Fruit fly (Drosophila melanogaster) whole organism, embryonic: Measurements from ENCODE around the gene CG9903.

ENCODE experiments used
- Atf3 ChIP-seq: fragments of 200-800 bp; sonication (Bioruptor generic); optimal IDR thresholded peaks from 3 replicates; lab custom pipeline; 2016; ENCODE audit warnings: missing biosample characterization, missing genetic modification characterization
- CG10366 ChIP-seq: fragments of 200-800 bp; sonication (Bioruptor generic); IDR thresholded peaks from 2 replicates; pipeline ENCODE4 v1.3.6; 2022; ENCODE audit warnings: missing biosample characterization, missing genetic modification characterization
- CG12071 ChIP-seq: fragments of 200-800 bp; sonication (Bioruptor generic); optimal IDR thresholded peaks from 3 replicates; lab custom pipeline; 2018; ENCODE audit warnings: missing biosample characterization, mild to moderate bottlenecking, missing genetic modification characterization
- CG13123 ChIP-seq: fragments of 200-800 bp; sonication (Bioruptor generic); optimal IDR thresholded peaks from 2 replicates; lab custom pipeline; 2016; ENCODE audit warnings: missing biosample characterization, missing genetic modification characterization
- CG13624 ChIP-seq: fragments of 200-800 bp; sonication (Bioruptor generic); optimal IDR thresholded peaks from 2 replicates; lab custom pipeline; 2016; ENCODE audit warnings: missing biosample characterization, missing genetic modification characterization
- CG1602 ChIP-seq: fragments of 200-800 bp; sonication (Bioruptor generic); optimal IDR thresholded peaks from 3 replicates; lab custom pipeline; 2016; ENCODE audit warnings: missing biosample characterization, missing genetic modification characterization
- CG17385 ChIP-seq: fragments of 200-800 bp; sonication (Bioruptor generic); optimal IDR thresholded peaks from 3 replicates; lab custom pipeline; 2018; ENCODE audit warnings: missing biosample characterization, mild to moderate bottlenecking, missing genetic modification characterization
- CG18262 ChIP-seq: fragments of 200-800 bp; optimal IDR thresholded peaks from 3 replicates; lab custom pipeline; 2019; ENCODE audit warnings: missing biosample characterization, mild to moderate bottlenecking, missing genetic modification characterization, moderate library complexity
- CG18619 ChIP-seq: fragments of 200-800 bp; sonication (Bioruptor generic); optimal IDR thresholded peaks from 3 replicates; lab custom pipeline; 2017; ENCODE audit warnings: missing biosample characterization, mild to moderate bottlenecking, missing genetic modification characterization
- CG31388 ChIP-seq: fragments of 200-800 bp; sonication (Bioruptor generic); optimal IDR thresholded peaks from 2 replicates; lab custom pipeline; 2016; ENCODE audit warnings: missing biosample characterization, missing genetic modification characterization
- CG3163 ChIP-seq: fragments of 200-800 bp; sonication (Bioruptor generic); optimal IDR thresholded peaks from 3 replicates; lab custom pipeline; 2016; ENCODE audit warnings: missing biosample characterization, missing genetic modification characterization
- CG3281 ChIP-seq: fragments of 200-800 bp; sonication (Bioruptor generic); optimal IDR thresholded peaks from 3 replicates; lab custom pipeline; 2017; ENCODE audit warnings: missing biosample characterization, mild to moderate bottlenecking, missing genetic modification characterization
- CG4820 ChIP-seq: fragments of 200-800 bp; sonication (Bioruptor generic); optimal IDR thresholded peaks from 3 replicates; lab custom pipeline; 2016; ENCODE audit warnings: missing biosample characterization, missing genetic modification characterization
- CG6854 ChIP-seq: fragments of 200-800 bp; sonication (Bioruptor generic); optimal IDR thresholded peaks from 3 replicates; lab custom pipeline; 2017; ENCODE audit warnings: missing biosample characterization, mild to moderate bottlenecking, missing genetic modification characterization
- CG7271 ChIP-seq: fragments of 200-800 bp; sonication (Bioruptor generic); optimal IDR thresholded peaks from 2 replicates; lab custom pipeline; 2018; ENCODE audit warnings: missing biosample characterization, mild to moderate bottlenecking, missing genetic modification characterization, moderate library complexity
- CG7372 ChIP-seq: fragments of 200-800 bp; sonication (Bioruptor generic); IDR thresholded peaks from 2 replicates; pipeline ENCODE4 v1.3.6; 2022; ENCODE audit warnings: missing biosample characterization, missing genetic modification characterization
- CG7928 ChIP-seq: fragments of 200-800 bp; sonication (Bioruptor generic); optimal IDR thresholded peaks from 2 replicates; lab custom pipeline; 2017; ENCODE audit warnings: missing biosample characterization, mild to moderate bottlenecking, missing genetic modification characterization
- CG8924 ChIP-seq: fragments of 200-800 bp; optimal IDR thresholded peaks from 3 replicates; lab custom pipeline; 2019; ENCODE audit warnings: missing biosample characterization, mild to moderate bottlenecking, missing genetic modification characterization, moderate library complexity
- D19B ChIP-seq: fragments of 200-800 bp; sonication (Bioruptor generic); optimal IDR thresholded peaks from 2 replicates; lab custom pipeline; 2017; ENCODE audit warnings: missing biosample characterization, mild to moderate bottlenecking, missing genetic modification characterization
- Dad ChIP-seq: fragments of 200-800 bp; sonication (Bioruptor generic); optimal IDR thresholded peaks from 3 replicates; lab custom pipeline; 2016; ENCODE audit warnings: missing biosample characterization, missing genetic modification characterization
- Dbx ChIP-seq: fragments of 200-800 bp; sonication (Bioruptor generic); IDR thresholded peaks from 3 replicates; pipeline ENCODE4 v1.3.6; 2022; ENCODE audit warnings: missing biosample characterization, missing genetic modification characterization
- Dll ChIP-seq: fragments of 200-800 bp; sonication (Bioruptor generic); IDR thresholded peaks from 4 replicates; pipeline ENCODE4 v1.3.6; 2022; ENCODE audit warnings: missing biosample characterization, missing genetic modification characterization; ENCODE audit not compliant: partially characterized antibody
- Eip74EF ChIP-seq, 2 experiments: fragments of 200-800 bp in 1 of 2; fragments of >200 bp in 1 of 2; sonication (Bioruptor generic) in 1 of 2; optimal IDR thresholded peaks; 2 replicates each; lab custom pipeline; 2017 to 2019; ENCODE audit warnings: missing biosample characterization in 2 of 2, missing genetic modification characterization in 2 of 2, mild to moderate bottlenecking in 1 of 2, moderate library complexity in 1 of 2
- HLH4C ChIP-seq: fragments of 200-800 bp; sonication (Bioruptor generic); IDR thresholded peaks from 3 replicates; pipeline ENCODE4 v1.3.6; 2022; ENCODE audit warnings: missing biosample characterization, missing genetic modification characterization; ENCODE audit not compliant: partially characterized antibody
- HLHmδ ChIP-seq: fragments of 200-800 bp; sonication (Bioruptor generic); optimal IDR thresholded peaks from 2 replicates; lab custom pipeline; 2018; ENCODE audit warnings: missing biosample characterization, mild to moderate bottlenecking, missing genetic modification characterization, moderate library complexity
- Hand ChIP-seq: fragments of 200-800 bp; sonication (Bioruptor generic); optimal IDR thresholded peaks from 2 replicates; lab custom pipeline; 2017; ENCODE audit warnings: mild to moderate bottlenecking, missing biosample characterization, missing genetic modification reagents, missing genetic modification characterization
- Mad ChIP-seq: fragments of 200-800 bp; sonication (Bioruptor generic); optimal IDR thresholded peaks from 2 replicates; lab custom pipeline; 2016; ENCODE audit warnings: missing biosample characterization, missing genetic modification characterization
- Mrtf ChIP-seq: fragments of 200-800 bp; sonication (Bioruptor generic); IDR thresholded peaks from 3 replicates; pipeline ENCODE4 v1.3.6; 2022; ENCODE audit warnings: missing biosample characterization, missing genetic modification characterization
- Myb ChIP-seq: fragments of 200-800 bp; sonication (Bioruptor generic); optimal IDR thresholded peaks from 2 replicates; lab custom pipeline; 2016; ENCODE audit warnings: missing biosample characterization, missing genetic modification characterization
- NFAT ChIP-seq: fragments of 200-800 bp; sonication (Bioruptor generic); IDR thresholded peaks from 2 replicates; pipeline ENCODE4 v1.3.6; 2022; ENCODE audit warnings: missing biosample characterization, missing genetic modification characterization
- Neu2 ChIP-seq: fragments of 200-800 bp; sonication (Bioruptor generic); optimal IDR thresholded peaks from 3 replicates; lab custom pipeline; 2016; ENCODE audit warnings: missing biosample characterization, missing genetic modification characterization, borderline replicate concordance
- Sox102F ChIP-seq: fragments of 200-800 bp; sonication (Bioruptor generic); optimal IDR thresholded peaks from 2 replicates; lab custom pipeline; 2018; ENCODE audit warnings: missing biosample characterization, mild to moderate bottlenecking, missing genetic modification characterization, moderate library complexity
- Ssrp ChIP-seq: fragments of 200-800 bp; sonication (Bioruptor generic); optimal IDR thresholded peaks from 2 replicates; lab custom pipeline; 2018; ENCODE audit warnings: missing biosample characterization, mild to moderate bottlenecking, missing genetic modification characterization, moderate library complexity
- ash1 ChIP-seq: fragments of 200-800 bp; sonication (Bioruptor generic); optimal IDR thresholded peaks from 2 replicates; lab custom pipeline; 2018; ENCODE audit warnings: missing biosample characterization, mild to moderate bottlenecking, missing genetic modification characterization
- ato ChIP-seq: fragments of 200-800 bp; sonication (Bioruptor generic); IDR thresholded peaks from 2 replicates; pipeline ENCODE4 v1.3.6; 2022; ENCODE audit warnings: missing biosample characterization, missing genetic modification characterization; ENCODE audit not compliant: partially characterized antibody
- bigmax ChIP-seq: fragments of 200-800 bp; sonication (Bioruptor generic); optimal IDR thresholded peaks from 2 replicates; lab custom pipeline; 2018; ENCODE audit warnings: missing biosample characterization, mild to moderate bottlenecking, missing genetic modification characterization
- cg ChIP-seq: fragments of 200-800 bp; sonication (Bioruptor generic); optimal IDR thresholded peaks from 3 replicates; lab custom pipeline; 2019; ENCODE audit warnings: missing biosample characterization, mild to moderate bottlenecking, missing genetic modification characterization, moderate library complexity
- chm ChIP-seq: fragments of 200-800 bp; sonication (Bioruptor generic); IDR thresholded peaks from 2 replicates; pipeline ENCODE4 v1.3.6; 2022; ENCODE audit warnings: missing biosample characterization, missing genetic modification characterization
- ci ChIP-seq: fragments of 200-800 bp; sonication (Bioruptor generic); IDR thresholded peaks from 3 replicates; pipeline ENCODE4 v1.3.6; 2022; ENCODE audit warnings: missing biosample characterization, missing genetic modification characterization
- croc ChIP-seq: fragments of 200-800 bp; sonication (Bioruptor generic); conservative IDR thresholded peaks from 3 replicates; pipeline ENCODE4 v1.3.6; 2022; ENCODE audit warnings: missing biosample characterization, missing genetic modification characterization
- exex ChIP-seq: fragments of 200-800 bp; sonication (Bioruptor generic); optimal IDR thresholded peaks from 4 replicates; lab custom pipeline; 2018; ENCODE audit warnings: missing biosample characterization, mild to moderate bottlenecking, missing genetic modification characterization, moderate library complexity
- klu ChIP-seq: fragments of 200-800 bp; sonication (Bioruptor generic); IDR thresholded peaks from 2 replicates; pipeline ENCODE4 v1.3.6; 2022; ENCODE audit warnings: missing biosample characterization, missing genetic modification characterization
- lov ChIP-seq, 2 experiments: fragments of 200-800 bp in 1 of 2; fragments of >200 bp in 1 of 2; sonication (Bioruptor generic) in 1 of 2; IDR thresholded peaks in 1 of 2; optimal IDR thresholded peaks in 1 of 2; 2 replicates in 1 of 2; 3 replicates in 1 of 2; pipeline versions ENCODE4 v1.3.6 to Lab custom; 2017 to 2022; ENCODE audit warnings: missing biosample characterization in 1 of 2, missing genetic modification characterization in 1 of 2
- mirr ChIP-seq: fragments of 200-800 bp; sonication (Bioruptor generic); optimal IDR thresholded peaks from 3 replicates; lab custom pipeline; 2018; ENCODE audit warnings: missing biosample characterization, mild to moderate bottlenecking, missing genetic modification characterization
- nom ChIP-seq: fragments of 200-800 bp; sonication (Bioruptor generic); optimal IDR thresholded peaks from 2 replicates; lab custom pipeline; 2017; ENCODE audit warnings: missing biosample characterization, missing genetic modification characterization, mild to moderate bottlenecking, moderate library complexity, missing genetic modification reagents
- org-1 ChIP-seq: fragments of 200-800 bp; sonication (Bioruptor generic); optimal IDR thresholded peaks from 2 replicates; lab custom pipeline; 2017; ENCODE audit warnings: missing biosample characterization, missing genetic modification characterization
- pfk ChIP-seq: fragments of 200-800 bp; sonication (Bioruptor generic); optimal IDR thresholded peaks from 2 replicates; lab custom pipeline; 2018; ENCODE audit warnings: missing biosample characterization, mild to moderate bottlenecking, missing genetic modification characterization, moderate library complexity
- ro ChIP-seq: fragments of 200-800 bp; sonication (Bioruptor generic); IDR thresholded peaks from 2 replicates; pipeline ENCODE4 v1.3.6; 2022; ENCODE audit warnings: missing biosample characterization, missing genetic modification characterization
- row ChIP-seq: fragments of 200-800 bp; sonication (Bioruptor generic); IDR thresholded peaks from 3 replicates; pipeline ENCODE4 v1.3.6; 2022; ENCODE audit warnings: missing biosample characterization, missing genetic modification characterization
- vfl ChIP-seq: fragments of 200-800 bp; sonication (Bioruptor generic); optimal IDR thresholded peaks from 2 replicates; lab custom pipeline; 2016; ENCODE audit warnings: missing biosample characterization, missing genetic modification characterization
- wor ChIP-seq: fragments of 200-800 bp; sonication (Bioruptor generic); IDR thresholded peaks from 2 replicates; pipeline ENCODE4 v1.3.6; 2022; ENCODE audit warnings: missing biosample characterization, missing genetic modification characterization

Gene CG9903

dm6 chrX:16579978-16580377 is 39.3 kb upstream of the CG9903 start (continued):
- TF ChIP-seq Atf3 (GFP tag; lab: Kevin White, UChicago) (no peak), NFAT (GFP tag; lab: Robert Waterston, UW) (no peak), Dll (GFP tag; lab: Robert Waterston, UW) (no peak), pfk (GFP tag; lab: Kevin White, UChicago) (no peak), CG31388 (GFP tag; lab: Kevin White, UChicago) (no peak), ato (GFP tag; lab: Robert Waterston, UW) (no peak), CG3281 (GFP tag; lab: Kevin White, UChicago) (peak; percentile 65), Mrtf (GFP tag; lab: Robert Waterston, UW) (no peak), D19B (GFP tag; lab: Kevin White, UChicago) (no peak), Mad (no peak), row (GFP tag; lab: Robert Waterston, UW) (peak; percentile 54; the same call in 2 of the 3 replicates), CG4820 (no peak), CG18262 (peak; percentile 45), croc (GFP tag; lab: Robert Waterston, UW) (no peak), lov (optimal IDR thresholded peaks at IDR 0.05; lab: Kevin White, UChicago) (no peak), lov (GFP tag; IDR thresholded peaks at IDR 0.05; lab: Robert Waterston, UW) (no peak), Sox102F (GFP tag; lab: Kevin White, UChicago) (peak; percentile 52), Eip74EF (GFP tag; optimal IDR thresholded peaks at IDR 0.05; lab: Kevin White, UChicago) (peak in 1 of 2 experiments; percentile 34), CG13123 (no peak), CG1602 (GFP tag; lab: Kevin White, UChicago) (no peak), vfl (no peak), CG13624 (GFP tag; lab: Kevin White, UChicago) (no peak), org-1 (peak; percentile 19), ro (GFP tag; lab: Robert Waterston, UW) (no peak), ash1 (no peak), CG3163 (GFP tag; lab: Kevin White, UChicago) (no peak), wor (GFP tag; lab: Robert Waterston, UW) (no peak), exex (tag; lab: Kevin White, UChicago) (no peak), CG18619 (peak; percentile 30), HLHmδ (no peak), bigmax (GFP tag; lab: Kevin White, UChicago) (no peak), Ssrp (peak; percentile 38), nom (no peak), CG17385 (GFP tag; lab: Kevin White, UChicago) (peak; percentile 40), Neu2 (GFP tag; lab: Kevin White, UChicago) (no peak), Dbx (GFP tag; lab: Robert Waterston, UW) (0 out of 3 replicates have a peak, but pooled peaks have one; percentile 36), ci (no peak), CG6854 (GFP tag; lab: Kevin White, UChicago) (peak; percentile 18), CG8924 (tag; lab: Kevin White, UChicago) (peak; percentile 42), CG7271 (tag; lab: Kevin White, UChicago) (no peak), chm (GFP tag; lab: Robert Waterston, UW) (no peak), CG10366 (GFP tag; lab: Robert Waterston, UW) (no peak), mirr (GFP tag; lab: Kevin White, UChicago) (no peak), CG7372 (GFP tag; lab: Robert Waterston, UW) (no peak), CG12071 (GFP tag; lab: Kevin White, UChicago) (no peak), Dad (GFP tag; lab: Kevin White, UChicago) (no peak), Hand (peak; percentile 66), klu (GFP tag; lab: Robert Waterston, UW) (no peak), HLH4C (GFP tag; lab: Robert Waterston, UW) (no peak), cg (GFP tag; lab: Kevin White, UChicago) (no peak), Myb (GFP tag; lab: Kevin White, UChicago) (no peak), CG7928 (GFP tag; lab: Kevin White, UChicago) (no peak)
